Fruit fly (Drosophila melanogaster) whole organism, larva: ENCODE measurements around the gene CG5854.

Experiments used
- noc ChIP-seq: fragments of 200-800 bp; sonication (Bioruptor generic); optimal IDR thresholded peaks from 3 replicates; lab custom pipeline; 2019; ENCODE audit warnings: missing biosample characterization, mild to moderate bottlenecking, missing genetic modification characterization, moderate library complexity

The CG5854 gene

DNA sequence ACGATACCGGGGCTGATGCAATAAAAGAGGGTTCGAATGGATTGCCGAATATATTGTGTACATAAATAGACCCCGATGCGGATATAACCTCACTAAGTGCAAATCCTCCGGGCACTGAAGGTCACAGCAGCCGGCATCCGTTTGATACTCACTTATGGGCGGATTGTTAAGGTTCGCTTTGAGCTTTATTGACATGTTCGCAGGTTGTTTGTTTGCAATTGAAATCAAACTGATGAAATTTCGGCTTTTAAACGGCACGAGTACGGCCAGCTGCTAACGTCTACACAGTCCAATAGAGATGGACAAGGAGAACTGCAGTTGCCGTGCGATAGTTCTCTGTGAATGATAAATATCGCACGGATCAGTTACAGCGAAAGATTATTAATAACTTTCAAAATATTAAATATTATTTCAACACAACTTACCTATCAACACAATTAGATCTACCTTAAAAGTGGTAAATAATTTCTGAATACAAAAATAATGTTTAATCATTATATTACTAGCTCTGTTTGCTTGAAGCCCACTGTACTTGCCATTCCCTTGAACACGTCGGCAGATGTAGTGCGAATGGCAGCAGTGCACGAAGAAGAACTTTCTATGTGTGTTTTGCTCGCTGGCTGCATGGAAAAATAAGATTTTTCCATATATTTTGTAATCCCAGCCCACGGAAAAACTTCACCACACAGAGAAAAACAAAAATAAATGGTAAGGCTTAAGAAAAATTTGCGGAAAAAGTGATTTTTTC, 24.6 kb downstream of the CG5854 start, which contains the start of the genes GluProRS and AP-1sigma:
TSS of gene GluProRS (minus strand) at position 301 of the 748 bp plus-strand sequence.
TSS of gene AP-1sigma (plus strand) at position 561 of the 748 bp plus-strand sequence.
- peak; percentile 78 for TF ChIP-seq noc (tag; lab: Kevin White, UChicago)

DNA sequence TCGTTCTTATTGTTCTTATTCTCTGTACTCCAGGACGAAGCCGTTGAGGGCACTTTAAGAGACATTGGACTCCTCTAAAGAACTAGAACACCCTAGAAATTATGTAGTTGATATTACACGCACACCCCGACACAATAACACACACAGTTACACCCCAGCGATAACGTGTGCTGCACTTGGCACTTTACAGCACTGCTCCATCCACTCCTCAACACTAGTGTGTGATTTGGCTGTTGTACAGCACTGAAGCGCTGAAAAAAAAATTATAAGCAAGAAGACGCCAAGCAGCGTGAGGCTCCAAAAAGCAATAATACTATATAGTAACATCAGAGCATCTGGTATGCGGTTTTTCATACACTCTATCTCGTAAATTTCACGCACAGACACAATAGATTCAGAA, 27.2 kb downstream of the CG5854 start:
- TF ChIP-seq noc (tag; lab: Kevin White, UChicago) = no peak

DNA sequence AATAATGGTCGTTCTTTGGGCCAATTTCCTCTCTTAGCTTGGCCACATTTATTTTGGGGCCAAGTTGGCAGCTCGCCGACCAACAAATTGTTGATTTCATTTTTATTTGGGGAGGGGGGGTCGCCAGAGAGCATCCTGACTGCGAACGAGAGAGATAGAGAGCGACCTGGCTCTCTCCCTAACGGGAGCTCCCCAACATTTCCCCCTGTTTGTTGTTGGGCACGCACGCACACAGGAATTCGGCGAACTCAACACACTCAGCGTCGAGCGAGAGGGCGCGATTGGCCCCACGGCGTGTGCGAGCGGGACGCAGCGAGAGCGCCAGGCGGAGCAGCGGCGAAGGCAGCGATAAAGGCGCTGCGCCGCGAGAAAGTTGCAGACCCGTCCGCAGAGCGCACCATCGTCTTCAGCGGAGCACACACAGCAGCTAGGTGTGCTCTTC, 29.1 kb downstream of the CG5854 start, which contains the start of gene CG31140:
TSS of gene CG31140 (plus strand) at position 400 of the 442 bp plus-strand sequence.
- TF ChIP-seq noc (tag; lab: Kevin White, UChicago) = no peak

DNA sequence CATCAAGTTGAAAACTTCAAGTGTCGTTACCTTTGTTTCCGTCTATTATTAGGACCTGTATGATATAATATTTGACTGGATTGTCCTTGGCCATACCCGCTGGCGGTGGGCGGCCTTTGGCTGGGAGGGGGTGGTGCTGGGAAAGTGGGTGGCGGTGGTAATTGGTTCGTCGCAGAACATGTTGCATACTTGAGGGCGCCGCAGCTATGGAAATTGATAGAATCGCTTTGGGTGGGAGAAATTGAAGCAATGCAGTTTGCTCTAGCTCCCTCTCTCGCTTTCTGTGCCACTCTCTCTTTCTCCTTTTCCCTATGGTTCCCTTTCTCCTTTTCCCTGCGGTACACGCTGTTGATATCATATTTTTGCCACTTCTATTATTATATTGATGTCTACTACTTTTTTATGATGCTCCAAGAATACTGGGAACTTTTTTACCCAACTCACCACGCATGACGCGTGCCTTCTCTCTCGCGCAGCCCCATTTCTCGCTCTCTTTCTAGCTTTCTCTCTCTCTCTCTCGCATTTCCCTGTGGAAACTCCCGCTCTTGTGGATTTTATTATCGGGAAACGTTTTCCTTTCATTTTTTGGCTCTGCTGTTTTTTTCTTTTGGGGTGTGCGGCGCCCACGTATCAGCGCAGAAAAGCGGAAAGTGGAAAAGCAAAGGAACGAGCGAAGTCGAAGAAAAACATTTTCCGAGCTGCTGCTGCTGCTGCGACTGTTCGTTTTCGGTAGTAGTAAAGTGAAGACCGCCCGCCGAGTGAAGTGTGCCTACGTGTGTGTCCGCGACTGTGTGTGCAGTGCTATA, 31.4 kb downstream of the CG5854 start:
- TF ChIP-seq noc (tag; lab: Kevin White, UChicago) = no peak

DNA sequence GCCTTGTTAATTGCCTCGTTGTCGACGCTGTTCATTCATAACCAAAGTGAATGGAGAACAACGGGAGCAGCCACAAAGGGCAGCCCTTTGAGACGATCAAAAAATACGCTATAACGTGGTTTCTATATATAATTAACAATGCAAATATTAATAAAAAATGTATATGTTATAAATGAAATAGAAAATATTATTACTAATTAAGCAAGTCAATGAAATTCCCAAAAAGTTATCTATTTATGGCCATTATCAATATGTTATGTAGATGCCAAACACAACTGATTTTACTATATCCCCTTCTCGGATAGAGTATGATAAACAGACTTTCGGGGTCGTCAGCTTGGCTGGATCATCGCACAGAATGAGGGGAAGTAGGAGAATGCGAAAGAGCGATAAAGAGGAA, 35.7 kb downstream of the CG5854 start:
- TF ChIP-seq noc (tag; lab: Kevin White, UChicago) = no peak

DNA sequence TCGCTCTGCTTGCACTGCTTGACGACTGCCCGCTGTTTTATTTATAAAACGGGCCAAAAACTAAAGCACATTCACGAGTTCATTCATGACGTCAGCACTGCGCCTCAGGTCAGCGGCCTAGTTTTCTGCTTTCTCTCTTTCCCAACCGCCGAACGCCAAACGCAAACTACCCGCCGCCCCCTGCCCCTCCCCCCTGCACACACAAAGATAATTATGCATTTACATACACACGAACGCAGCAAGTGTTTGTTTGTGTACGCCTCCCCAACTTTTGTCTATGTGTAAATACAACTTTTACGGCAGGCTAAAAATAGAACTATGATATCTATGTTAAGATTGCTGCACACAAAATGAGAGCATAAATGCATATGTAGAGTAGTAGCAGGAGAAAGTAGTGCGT, 37.5 kb downstream of the CG5854 start:
- no peak for TF ChIP-seq noc (tag; lab: Kevin White, UChicago)

DNA sequence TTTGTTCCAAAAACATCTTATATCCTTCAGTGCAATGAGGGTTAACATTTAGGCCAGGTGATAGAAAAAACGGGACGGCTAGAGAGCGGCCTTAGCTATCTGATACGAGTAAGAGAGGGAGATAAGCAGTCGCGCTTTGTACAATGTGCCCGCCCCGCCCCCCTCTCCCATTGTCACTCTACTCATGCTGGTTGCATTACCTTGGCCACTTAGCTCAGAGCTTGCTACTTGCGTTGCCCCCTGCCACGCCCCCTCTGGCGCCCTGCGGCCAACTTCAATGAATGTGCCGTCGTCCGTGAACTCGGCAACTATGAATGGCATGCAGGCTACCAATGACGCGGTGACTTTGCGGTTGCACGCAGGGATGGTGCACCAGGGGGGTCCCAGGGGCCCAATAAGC, 38.1 kb downstream of the CG5854 start:
- no peak for TF ChIP-seq noc (tag; lab: Kevin White, UChicago)

DNA sequence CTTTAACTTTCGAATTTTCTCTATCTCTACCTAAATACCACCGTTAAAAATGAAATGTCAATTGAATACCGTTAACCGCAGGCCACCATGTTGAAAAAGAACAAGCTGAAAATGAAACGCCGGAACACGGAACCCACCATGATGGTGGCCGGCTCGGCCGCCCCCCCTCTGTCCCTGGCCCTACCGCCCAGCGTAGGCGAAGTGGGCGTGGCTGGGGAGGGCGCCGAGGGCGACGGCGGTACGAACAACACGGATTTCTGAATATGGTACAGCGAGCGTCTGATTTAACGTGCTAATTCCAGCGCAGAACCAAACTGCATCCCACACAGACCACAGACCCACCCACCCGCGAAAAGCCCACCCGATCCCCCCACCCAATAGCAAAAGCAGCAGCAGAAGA, 47.9 kb downstream of the CG5854 start:
- TF ChIP-seq noc (tag; lab: Kevin White, UChicago) = no peak
